Worm (Caenorhabditis elegans) whole organism, L2 larva: ENCODE data around the gene phat-4.

ENCODE experiments used
- R02D3.7 ChIP-seq: fragments of 150-350 bp; optimal IDR thresholded peaks from 2 replicates; lab custom pipeline; 2014; ENCODE audit warnings: missing biosample characterization, missing genetic modification characterization
- ceh-16 ChIP-seq: fragments of 150-350 bp; optimal IDR thresholded peaks from 2 replicates; lab custom pipeline; 2014; ENCODE audit warnings: missing biosample characterization, missing genetic modification characterization
- lin-13 ChIP-seq: fragments of 150-350 bp; optimal IDR thresholded peaks from 2 replicates; lab custom pipeline; 2014; ENCODE audit warnings: missing biosample characterization, missing genetic modification reagents, missing genetic modification characterization
- nhr-11 ChIP-seq: fragments of 150-350 bp; optimal IDR thresholded peaks from 2 replicates; lab custom pipeline; 2014; ENCODE audit warnings: missing biosample characterization, missing genetic modification characterization
- nhr-12 ChIP-seq: fragments of 150-350 bp; optimal IDR thresholded peaks from 2 replicates; lab custom pipeline; 2014; ENCODE audit warnings: missing biosample characterization, missing genetic modification characterization
- nhr-25 ChIP-seq: fragments of 150-350 bp; sonication (generic microtip); optimal IDR thresholded peaks from 3 replicates; lab custom pipeline; 2014; ENCODE audit warnings: missing biosample characterization, missing genetic modification characterization
- skn-1 ChIP-seq: sonication (generic microtip); optimal IDR thresholded peaks from 2 replicates; lab custom pipeline; 2017; ENCODE audit warnings: missing biosample characterization, missing genetic modification characterization
- unc-55 ChIP-seq: fragments of 150-350 bp; sonication (generic microtip); optimal IDR thresholded peaks from 3 replicates; lab custom pipeline; 2014; ENCODE audit warnings: missing biosample characterization, missing genetic modification reagents, missing genetic modification characterization
- ztf-11 ChIP-seq: sonication (generic microtip); optimal IDR thresholded peaks from 2 replicates; lab custom pipeline; 2017; ENCODE audit warnings: missing biosample characterization, missing genetic modification characterization

ce11 chrV:4168045-4168444 is 38.3 kb downstream of the phat-4 start:
- TF ChIP-seq ceh-16 (tag; lab: Kevin White, UChicago) = no peak
- TF ChIP-seq ztf-11 = no peak
- TF ChIP-seq skn-1 (tag; lab: Kevin White, UChicago) = no peak
- no peak for TF ChIP-seq nhr-11
- TF ChIP-seq nhr-25 (tag; lab: Kevin White, UChicago) = no peak
- no peak for TF ChIP-seq unc-55 (GFP tag; lab: Kevin White, UChicago)
- TF ChIP-seq lin-13 = no peak
- no peak for TF ChIP-seq R02D3.7 (tag; lab: Kevin White, UChicago)
- TF ChIP-seq nhr-12 (tag; lab: Kevin White, UChicago) = no peak
